Worm (Caenorhabditis elegans) whole organism, late embryonic: ENCODE results near the gene lat-1.

ENCODE experiments used
- ceh-9 ChIP-seq: sonication (generic microtip); optimal IDR thresholded peaks from 2 replicates; lab custom pipeline; 2016; ENCODE audit warnings: mild to moderate bottlenecking, missing genetic modification characterization, inconsistent platforms, missing compliant biosample characterization
- hlh-30 ChIP-seq: sonication (generic microtip); optimal IDR thresholded peaks from 2 replicates; lab custom pipeline; 2017; ENCODE audit warnings: antibody characterized with exemption, missing genetic modification characterization, missing compliant biosample characterization; ENCODE audit not compliant: insufficient read depth
- madf-2 ChIP-seq: sonication (generic microtip); optimal IDR thresholded peaks from 2 replicates; lab custom pipeline; 2017; ENCODE audit warnings: missing genetic modification characterization, missing compliant biosample characterization
- nfya-1 ChIP-seq: sonication (generic microtip); optimal IDR thresholded peaks from 2 replicates; lab custom pipeline; 2017; ENCODE audit warnings: missing genetic modification characterization, mild to moderate bottlenecking, missing compliant biosample characterization, antibody characterized with exemption, moderate library complexity
- nhr-11 ChIP-seq: fragments of 150-350 bp; optimal IDR thresholded peaks from 2 replicates; lab custom pipeline; 2014; ENCODE audit warnings: missing biosample characterization, missing genetic modification characterization
- pax-1 ChIP-seq: fragments of 150-350 bp; optimal IDR thresholded peaks from 2 replicates; lab custom pipeline; 2014; ENCODE audit warnings: missing biosample characterization, missing genetic modification characterization
- pqm-1 ChIP-seq: sonication (generic microtip); optimal IDR thresholded peaks from 2 replicates; lab custom pipeline; 2016; ENCODE audit warnings: missing genetic modification characterization, missing compliant biosample characterization
- tbx-2 ChIP-seq: sonication (generic microtip); optimal IDR thresholded peaks from 2 replicates; lab custom pipeline; 2016; ENCODE audit warnings: missing genetic modification characterization, missing compliant biosample characterization

DNA sequence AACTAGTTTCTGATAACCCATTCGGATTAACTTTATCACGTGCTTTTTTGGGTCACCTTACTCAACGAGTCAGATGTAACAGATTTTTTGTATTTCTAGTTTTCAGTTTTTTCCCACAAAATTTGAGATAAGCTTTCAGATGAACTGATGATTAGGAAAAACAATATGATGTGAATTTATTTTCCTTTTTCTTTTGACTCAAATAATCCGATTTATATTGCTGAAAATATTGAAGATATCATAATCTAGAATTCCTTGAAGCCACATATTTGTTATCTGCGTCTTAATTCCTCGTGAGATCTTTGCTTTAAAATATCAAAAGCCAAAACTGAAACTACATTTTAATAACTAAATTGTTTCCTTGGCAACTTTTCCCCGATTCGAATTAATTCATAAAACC, 20.0 kb downstream of the lat-1 start:
- TF ChIP-seq ceh-9 (no peak), nfya-1 (tag; lab: Kevin White, UChicago) (no peak), nhr-11 (tag; lab: Kevin White, UChicago) (no peak), madf-2 (tag; lab: Kevin White, UChicago) (no peak), pqm-1 (tag; lab: Kevin White, UChicago) (no peak), pax-1 (tag; lab: Kevin White, UChicago) (no peak), hlh-30 (tag; lab: Kevin White, UChicago) (no peak), tbx-2 (tag; lab: Kevin White, UChicago) (no peak)
